Worm (Caenorhabditis elegans) whole organism, young adult: ENCODE results near the gene R11G1.11.
A peak's percentile ranks its signal among the peaks of the same experiment; 100 is the strongest.

Experiments
- B0019.2 ChIP-seq: fragments of 200-800 bp; sonication (Bioruptor generic); conservative IDR thresholded peaks from 2 replicates; pipeline ENCODE4 v1.3.6; 2022; ENCODE audit warnings: missing genetic modification reagents, missing genetic modification characterization, missing compliant biosample characterization
- B0261.1 ChIP-seq: sonication (generic microtip); optimal IDR thresholded peaks from 2 replicates; lab custom pipeline; 2016; ENCODE audit warnings: mild to moderate bottlenecking, missing genetic modification characterization, moderate library complexity, missing compliant biosample characterization
- B0336.3 ChIP-seq: fragments of 200-800 bp; sonication (Bioruptor generic); IDR thresholded peaks from 2 replicates; pipeline ENCODE4 v1.3.6; 2022; ENCODE audit warnings: missing genetic modification characterization, missing compliant biosample characterization
- C06A6.2 ChIP-seq: fragments of 200-800 bp; sonication (Bioruptor generic); conservative IDR thresholded peaks from 2 replicates; pipeline ENCODE4 v1.3.6; 2022; ENCODE audit warnings: missing genetic modification characterization, missing compliant biosample characterization
- F10E7.11 ChIP-seq: sonication (generic microtip); optimal IDR thresholded peaks from 2 replicates; lab custom pipeline; 2017; ENCODE audit warnings: mild to moderate bottlenecking, missing genetic modification characterization, moderate library complexity, missing compliant biosample characterization
- F22D6.2 ChIP-seq: sonication (generic microtip); optimal IDR thresholded peaks from 2 replicates; lab custom pipeline; 2016; ENCODE audit warnings: mild to moderate bottlenecking, missing genetic modification characterization, missing compliant biosample characterization
- F57C9.4 ChIP-seq: sonication (generic microtip); optimal IDR thresholded peaks from 2 replicates; lab custom pipeline; 2017; ENCODE audit warnings: mild to moderate bottlenecking, missing genetic modification characterization, missing compliant biosample characterization
- Y53F4B.3 ChIP-seq: fragments of 200-800 bp; sonication (Bioruptor generic); IDR thresholded peaks from 2 replicates; pipeline ENCODE4 v1.3.6; 2022; ENCODE audit warnings: missing genetic modification reagents, missing genetic modification characterization, missing compliant biosample characterization
- Y53G8AR.9 ChIP-seq: fragments of 200-800 bp; sonication (Bioruptor generic); conservative IDR thresholded peaks from 2 replicates; pipeline ENCODE4 v1.3.6; 2022; ENCODE audit warnings: missing genetic modification reagents, missing genetic modification characterization, missing compliant biosample characterization
- Y56A3A.18 ChIP-seq: fragments of 200-800 bp; sonication (Bioruptor generic); IDR thresholded peaks from 2 replicates; pipeline ENCODE4 v1.3.6; 2022; ENCODE audit warnings: missing genetic modification reagents, missing genetic modification characterization, missing compliant biosample characterization
- Y95B8A.8 ChIP-seq: fragments of 200-800 bp; sonication (Bioruptor generic); IDR thresholded peaks from 2 replicates; pipeline ENCODE4 v1.3.6; 2022; ENCODE audit warnings: missing genetic modification reagents, missing genetic modification characterization, missing compliant biosample characterization
- ZK185.1 ChIP-seq: sonication (generic microtip); optimal IDR thresholded peaks from 2 replicates; lab custom pipeline; 2016; ENCODE audit warnings: mild to moderate bottlenecking, missing genetic modification characterization, missing compliant biosample characterization; ENCODE audit not compliant: poor library complexity, severe bottlenecking
- aptf-2 ChIP-seq: fragments of 200-800 bp; sonication (Bioruptor generic); conservative IDR thresholded peaks from 2 replicates; pipeline ENCODE4 v1.3.6; 2022; ENCODE audit warnings: missing genetic modification reagents, missing genetic modification characterization, missing compliant biosample characterization
- attf-3 ChIP-seq: fragments of 200-800 bp; sonication (Bioruptor generic); conservative IDR thresholded peaks from 2 replicates; pipeline ENCODE4 v1.3.6; 2022; ENCODE audit warnings: missing genetic modification reagents, missing genetic modification characterization, missing compliant biosample characterization
- attf-6 ChIP-seq: fragments of 200-800 bp; sonication (Bioruptor generic); IDR thresholded peaks from 2 replicates; pipeline ENCODE4 v1.3.6; 2022; ENCODE audit warnings: missing genetic modification reagents, missing genetic modification characterization, missing compliant biosample characterization
- bed-2 ChIP-seq: fragments of 200-800 bp; sonication (Bioruptor generic); IDR thresholded peaks from 2 replicates; pipeline ENCODE4 v1.3.6; 2022; ENCODE audit warnings: missing genetic modification reagents, missing genetic modification characterization, missing compliant biosample characterization
- ceh-27 ChIP-seq: fragments of 200-800 bp; sonication (Bioruptor generic); optimal IDR thresholded peaks from 2 replicates; lab custom pipeline; 2018; ENCODE audit warnings: mild to moderate bottlenecking, missing genetic modification characterization, moderate library complexity, missing compliant biosample characterization
- die-1 ChIP-seq: sonication (generic microtip); optimal IDR thresholded peaks from 2 replicates; lab custom pipeline; 2016; ENCODE audit warnings: missing genotype, mild to moderate bottlenecking, missing genetic modification characterization, missing compliant biosample characterization
- dpl-1 ChIP-seq: fragments of 150-350 bp; optimal IDR thresholded peaks from 2 replicates; lab custom pipeline; 2014; ENCODE audit warnings: missing biosample characterization, missing genetic modification reagents, missing genetic modification characterization
- efl-1 ChIP-seq: fragments of 150-350 bp; optimal IDR thresholded peaks from 2 replicates; lab custom pipeline; 2014; ENCODE audit warnings: missing biosample characterization, missing genetic modification reagents, missing genetic modification characterization
- fkh-3 ChIP-seq: sonication (generic microtip); optimal IDR thresholded peaks from 2 replicates; lab custom pipeline; 2016; ENCODE audit warnings: mild to moderate bottlenecking, missing genetic modification characterization, missing compliant biosample characterization
- gei-17 ChIP-seq: fragments of 200-800 bp; sonication (Bioruptor generic); optimal IDR thresholded peaks from 2 replicates; lab custom pipeline; 2018; ENCODE audit warnings: mild to moderate bottlenecking, missing genetic modification characterization, missing compliant biosample characterization
- hlh-26 ChIP-seq: fragments of 200-800 bp; sonication (Bioruptor generic); conservative IDR thresholded peaks from 2 replicates; pipeline ENCODE4 v1.3.6; 2022; ENCODE audit warnings: missing genetic modification reagents, missing genetic modification characterization, missing compliant biosample characterization
- hmg-20 ChIP-seq: fragments of 200-800 bp; sonication (Bioruptor generic); IDR thresholded peaks from 2 replicates; pipeline ENCODE4 v1.3.6; 2022; ENCODE audit warnings: missing genetic modification reagents, missing genetic modification characterization, missing compliant biosample characterization
- lag-1 ChIP-seq: fragments of 200-800 bp; sonication (Bioruptor generic); IDR thresholded peaks from 2 replicates; pipeline ENCODE4 v1.3.6; 2022; ENCODE audit warnings: missing genetic modification reagents, missing genetic modification characterization, missing compliant biosample characterization
- let-607 ChIP-seq, 2 experiments: fragments of 200-800 bp in 1 of 2; sonication (Bioruptor generic) in 1 of 2; sonication (generic microtip) in 1 of 2; optimal IDR thresholded peaks; 2 replicates each; lab custom pipeline; 2016 to 2018; ENCODE audit warnings: mild to moderate bottlenecking in 2 of 2, missing compliant biosample characterization in 2 of 2, missing genetic modification characterization in 2 of 2, moderate library complexity in 2 of 2, missing genotype in 1 of 2
- lin-26 ChIP-seq: fragments of 200-800 bp; sonication (Bioruptor generic); IDR thresholded peaks from 2 replicates; pipeline ENCODE4 v1.3.6; 2022; ENCODE audit warnings: missing genetic modification reagents, missing genetic modification characterization, missing compliant biosample characterization
- lin-54 ChIP-seq: fragments of 200-800 bp; sonication (Bioruptor generic); optimal IDR thresholded peaks from 2 replicates; lab custom pipeline; 2018; ENCODE audit warnings: mild to moderate bottlenecking, missing genetic modification characterization, missing compliant biosample characterization
- madf-3 ChIP-seq: fragments of 200-800 bp; sonication (Bioruptor generic); IDR thresholded peaks from 2 replicates; pipeline ENCODE4 v1.3.6; 2022; ENCODE audit warnings: missing genetic modification reagents, missing genetic modification characterization, missing compliant biosample characterization
- mcd-1 ChIP-seq: fragments of 200-800 bp; sonication (Bioruptor generic); IDR thresholded peaks from 2 replicates; pipeline ENCODE4 v1.3.6; 2022; ENCODE audit warnings: missing genetic modification reagents, missing genetic modification characterization, missing compliant biosample characterization
- mes-4 ChIP-seq: sonication (generic microtip); optimal IDR thresholded peaks from 2 replicates; lab custom pipeline; 2016; ENCODE audit warnings: missing genotype, missing genetic modification characterization, missing compliant biosample characterization
- nhr-120 ChIP-seq: fragments of 200-800 bp; sonication (Bioruptor generic); IDR thresholded peaks from 2 replicates; pipeline ENCODE4 v1.3.6; 2022; ENCODE audit warnings: missing genetic modification characterization, missing compliant biosample characterization
- nhr-179 ChIP-seq: sonication (generic microtip); optimal IDR thresholded peaks from 2 replicates; lab custom pipeline; 2016; ENCODE audit warnings: mild to moderate bottlenecking, missing genetic modification characterization, missing compliant biosample characterization
- nhr-80 ChIP-seq: sonication (generic microtip); optimal IDR thresholded peaks from 2 replicates; lab custom pipeline; 2016; ENCODE audit warnings: missing genetic modification characterization, missing compliant biosample characterization
- nhr-90 ChIP-seq: sonication (generic microtip); optimal IDR thresholded peaks from 2 replicates; lab custom pipeline; 2016; ENCODE audit warnings: missing genotype, mild to moderate bottlenecking, missing genetic modification characterization, missing compliant biosample characterization
- pbrm-1 ChIP-seq: fragments of 200-800 bp; sonication (Bioruptor generic); IDR thresholded peaks from 2 replicates; pipeline ENCODE4 v1.3.6; 2022; ENCODE audit warnings: missing genetic modification reagents, missing genetic modification characterization, missing compliant biosample characterization
- pha-4 ChIP-seq: fragments of 150-350 bp; sonication (generic microtip); optimal IDR thresholded peaks from 2 replicates; lab custom pipeline; 2014; ENCODE audit warnings: missing biosample characterization, missing genetic modification reagents, missing genetic modification characterization
- rpc-1 ChIP-seq, 2 experiments: fragments of 150-350 bp in 1 of 2; sonication (generic microtip) in 1 of 2; optimal IDR thresholded peaks; 2 replicates each; lab custom pipeline; 2014 to 2018; ENCODE audit warnings: missing biosample characterization in 1 of 2, missing genetic modification characterization in 1 of 2, missing genetic modification reagents in 1 of 2, missing genotype in 1 of 2
- sea-2 ChIP-seq: fragments of 200-800 bp; sonication (Bioruptor generic); IDR thresholded peaks from 2 replicates; pipeline ENCODE4 v1.3.6; 2022; ENCODE audit warnings: missing genetic modification characterization, missing compliant biosample characterization
- snpc-1.1 ChIP-seq: sonication (generic microtip); optimal IDR thresholded peaks from 2 replicates; lab custom pipeline; 2017; ENCODE audit warnings: missing genetic modification characterization, mild to moderate bottlenecking, missing compliant biosample characterization, antibody characterized with exemption, moderate library complexity, missing genotype, missing genetic modification reagents; ENCODE audit not compliant: insufficient read depth
- snpc-3.4 ChIP-seq: sonication (generic microtip); optimal IDR thresholded peaks from 2 replicates; lab custom pipeline; 2017; ENCODE audit warnings: missing genetic modification characterization, mild to moderate bottlenecking, missing compliant biosample characterization, antibody characterized with exemption, moderate library complexity, missing genotype, missing genetic modification reagents
- snpc-4 ChIP-seq, 5 experiments: fragments of 150-350 bp in 1 of 5; sonication (generic microtip) in 4 of 5; optimal IDR thresholded peaks; 2 replicates each; lab custom pipeline; 2014 to 2018; ENCODE audit warnings: missing genetic modification characterization in 5 of 5, missing biosample characterization in 3 of 5, antibody characterized with exemption in 2 of 5, mild to moderate bottlenecking in 2 of 5, missing compliant biosample characterization in 2 of 5, missing genotype in 2 of 5, moderate library complexity in 2 of 5, missing genetic modification reagents in 1 of 5
- somi-1 ChIP-seq: fragments of 200-800 bp; sonication (Bioruptor generic); optimal IDR thresholded peaks from 2 replicates; lab custom pipeline; 2018; ENCODE audit warnings: mild to moderate bottlenecking, missing genetic modification characterization, missing compliant biosample characterization
- unc-62 ChIP-seq: fragments of 150-350 bp; optimal IDR thresholded peaks from 2 replicates; lab custom pipeline; 2014; ENCODE audit warnings: missing biosample characterization, missing genetic modification reagents, missing genetic modification characterization
- ztf-18 ChIP-seq: sonication (generic microtip); optimal IDR thresholded peaks from 2 replicates; lab custom pipeline; 2016; ENCODE audit warnings: missing genotype, mild to moderate bottlenecking, missing genetic modification characterization, missing compliant biosample characterization
- ztf-22 ChIP-seq: fragments of 200-800 bp; sonication (Bioruptor generic); optimal IDR thresholded peaks from 2 replicates; lab custom pipeline; 2018; ENCODE audit warnings: mild to moderate bottlenecking, missing genetic modification characterization, moderate library complexity, missing compliant biosample characterization
- ztf-25 ChIP-seq: fragments of 200-800 bp; sonication (Bioruptor generic); IDR thresholded peaks from 2 replicates; pipeline ENCODE4 v1.3.6; 2022; ENCODE audit warnings: missing genetic modification reagents, missing genetic modification characterization, missing compliant biosample characterization
- ztf-3 ChIP-seq: fragments of 200-800 bp; sonication (Bioruptor generic); optimal IDR thresholded peaks from 2 replicates; lab custom pipeline; 2018; ENCODE audit warnings: mild to moderate bottlenecking, missing genetic modification characterization, missing compliant biosample characterization

Gene R11G1.11

ce11 chrX:3631550-3631949, 23.2 kb upstream of the R11G1.11 start (continued):
- TF ChIP-seq nhr-120 (GFP tag; lab: Robert Waterston, UW) (0 out of 2 replicates have a peak, but pooled peaks have one; percentile 33), hlh-26 (GFP tag; lab: Robert Waterston, UW) (no peak), snpc-1.1 (tag; lab: Kevin White, UChicago) (no peak), B0261.1 (tag; lab: Kevin White, UChicago) (no peak), Y56A3A.18 (GFP tag; lab: Robert Waterston, UW) (no peak), attf-3 (GFP tag; lab: Robert Waterston, UW) (0 out of 2 replicates have a peak, but pooled peaks have one; percentile 39), let-607 (tag; optimal IDR thresholded peaks at IDR 0.05; lab: Kevin White, UChicago) (no peak), pbrm-1 (peak; percentile 45), F22D6.2 (tag; lab: Kevin White, UChicago) (no peak), snpc-3.4 (tag; lab: Kevin White, UChicago) (no peak), rpc-1 (optimal IDR thresholded peaks at IDR 0.05; lab: Kevin White, UChicago) (no peak), rpc-1 (tag; optimal IDR thresholded peaks at IDR 0.05; lab: Kevin White, UChicago) (no peak), aptf-2 (no peak), mcd-1 (no peak), B0019.2 (peak; percentile 50; the same call in 1 of the 2 replicates), nhr-179 (tag; lab: Kevin White, UChicago) (no peak), hmg-20 (GFP tag; lab: Robert Waterston, UW) (peak; percentile 33; the same call in 1 of the 2 replicates), nhr-90 (no peak), bed-2 (GFP tag; lab: Robert Waterston, UW) (peak; percentile 82; the same call in 1 of the 2 replicates), sea-2 (GFP tag; lab: Robert Waterston, UW) (peak; percentile 63; the same call in 1 of the 2 replicates), lag-1 (GFP tag; lab: Robert Waterston, UW) (no peak), lin-54 (GFP tag; lab: Kevin White, UChicago) (no peak), ztf-3 (no peak), C06A6.2 (GFP tag; lab: Robert Waterston, UW) (0 out of 2 replicates have a peak, but pooled peaks have one; percentile 24), Y53G8AR.9 (GFP tag; lab: Robert Waterston, UW) (no peak), ztf-25 (GFP tag; lab: Robert Waterston, UW) (peak; percentile 63; the same call in 1 of the 2 replicates), fkh-3 (tag; lab: Kevin White, UChicago) (no peak), F57C9.4 (tag; lab: Kevin White, UChicago) (no peak), lin-26 (no peak; the same call in none of the 2 replicates), ztf-18 (no peak), Y95B8A.8 (no peak), gei-17 (GFP tag; lab: Kevin White, UChicago) (no peak), B0336.3 (GFP tag; lab: Robert Waterston, UW) (no peak), Y53F4B.3 (GFP tag; lab: Robert Waterston, UW) (no peak), madf-3 (GFP tag; lab: Robert Waterston, UW) (peak; percentile 39; the same call in 1 of the 2 replicates), die-1 (tag; lab: Kevin White, UChicago) (no peak), pha-4 (tag; lab: Kevin White, UChicago) (no peak), mes-4 (tag; lab: Kevin White, UChicago) (no peak), snpc-4 (GFP tag; optimal IDR thresholded peaks at IDR 0.05; lab: Kevin White, UChicago) (no peak), snpc-4 (tag; optimal IDR thresholded peaks at IDR 0.05; lab: Kevin White, UChicago) (no peak), attf-6 (GFP tag; lab: Robert Waterston, UW) (no peak), ZK185.1 (tag; lab: Kevin White, UChicago) (no peak), dpl-1 (GFP tag; lab: Kevin White, UChicago) (no peak), somi-1 (GFP tag; lab: Kevin White, UChicago) (no peak), unc-62 (peak; percentile 72), ztf-22 (GFP tag; lab: Kevin White, UChicago) (no peak), efl-1 (GFP tag; lab: Kevin White, UChicago) (no peak), F10E7.11 (no peak), nhr-80 (tag; lab: Kevin White, UChicago) (no peak), ceh-27 (GFP tag; lab: Kevin White, UChicago) (no peak)
